Fruit fly (Drosophila melanogaster): Measurements from ENCODE around the gene Pif2.

The Pif2 gene

dm6 chr3R:6504408-6504807 lies 44.4 kb upstream of the Pif2 start (continued):
- TF ChIP-seq pum (GFP tag; optimal IDR thresholded peaks at IDR 0.05), result peak; percentile 2
- TF ChIP-seq CG8924 (tag; optimal IDR thresholded peaks at IDR 0.05), result no peak
- TF ChIP-seq ATbp (GFP tag; optimal IDR thresholded peaks at IDR 0.05), result peak; percentile 59
- TF ChIP-seq dm (GFP tag; optimal IDR thresholded peaks at IDR 0.05), result peak; percentile 9
- TF ChIP-seq jumu (GFP tag; optimal IDR thresholded peaks at IDR 0.05), result peak; percentile 15
- no peak for TF ChIP-seq nerfin-1 (tag; optimal IDR thresholded peaks at IDR 0.05)
- TF ChIP-seq crol (GFP tag; IDR thresholded peaks at IDR 0.05), result no peak
- no peak for TF ChIP-seq CG31365 (tag; optimal IDR thresholded peaks at IDR 0.05)
- TF ChIP-seq CG10431 (GFP tag; optimal IDR thresholded peaks at IDR 0.05), result peak; percentile 16
- TF ChIP-seq CG7963 (GFP tag; IDR thresholded peaks at IDR 0.05; ENCODE audit: partially characterized antibody), result no peak
- TF ChIP-seq CG11085 (GFP tag; IDR thresholded peaks at IDR 0.05), result no peak
- no peak for TF ChIP-seq Bteb2 (GFP tag; optimal IDR thresholded peaks at IDR 0.05)
- no peak for TF ChIP-seq CG12659 (GFP tag; optimal IDR thresholded peaks at IDR 0.05)
- TF ChIP-seq HLH3B (GFP tag; IDR thresholded peaks at IDR 0.05), result no peak
- no peak for TF ChIP-seq Nf-YC (tag; optimal IDR thresholded peaks at IDR 0.05)
- TF ChIP-seq CG6254 (GFP tag; optimal IDR thresholded peaks at IDR 0.05), result peak; percentile 56
- TF ChIP-seq CG8478 (optimal IDR thresholded peaks at IDR 0.05), result no peak
- peak; percentile 17 for TF ChIP-seq scrt (GFP tag; optimal IDR thresholded peaks at IDR 0.05)
- peak; percentile 4 for TF ChIP-seq disco-r (GFP tag; optimal IDR thresholded peaks at IDR 0.05)
- TF ChIP-seq CG30403 (GFP tag; optimal IDR thresholded peaks at IDR 0.05), result no peak
- no peak for TF ChIP-seq ssp (GFP tag; IDR thresholded peaks at IDR 0.05)
- TF ChIP-seq pb (GFP tag; optimal IDR thresholded peaks at IDR 0.05), result no peak
- peak; percentile 40 for TF ChIP-seq HLHmδ (GFP tag; optimal IDR thresholded peaks at IDR 0.05)
- no peak for TF ChIP-seq CG14710 (tag; optimal IDR thresholded peaks at IDR 0.05)
- no peak for TF ChIP-seq CG12391 (tag; optimal IDR thresholded peaks at IDR 0.05)
- TF ChIP-seq Fer2 (tag; optimal IDR thresholded peaks at IDR 0.05), result no peak
- TF ChIP-seq Bgb (GFP tag; IDR thresholded peaks at IDR 0.05; ENCODE audit: partially characterized antibody), result no peak
- TF ChIP-seq CG7839 (tag; optimal IDR thresholded peaks at IDR 0.05), result peak; percentile 42
- no peak for TF ChIP-seq CG17829 (tag; optimal IDR thresholded peaks at IDR 0.05)
- TF ChIP-seq sima (GFP tag; optimal IDR thresholded peaks at IDR 0.05), result no peak
- TF ChIP-seq CG32532 (GFP tag; IDR thresholded peaks at IDR 0.05), result no peak
- no peak for TF ChIP-seq CG17612 (GFP tag; IDR thresholded peaks at IDR 0.05)
- TF ChIP-seq Awh (GFP tag; IDR thresholded peaks at IDR 0.05), result peak; percentile 63; the same call in 1 of the 2 replicates
- peak; percentile 43 for TF ChIP-seq bcd (GFP tag; optimal IDR thresholded peaks at IDR 0.05)
- TF ChIP-seq Opbp (GFP tag; IDR thresholded peaks at IDR 0.05; ENCODE audit: partially characterized antibody), result no peak
- no peak for TF ChIP-seq chn (GFP tag; optimal IDR thresholded peaks at IDR 0.05)
- no peak for TF ChIP-seq z (GFP tag; IDR thresholded peaks at IDR 0.05)
- no peak for TF ChIP-seq gro (GFP tag; optimal IDR thresholded peaks at IDR 0.05)
- no peak for TF ChIP-seq CG7987 (GFP tag; optimal IDR thresholded peaks at IDR 0.05)
- TF ChIP-seq Max (GFP tag; optimal IDR thresholded peaks at IDR 0.05), result no peak
- no peak for TF ChIP-seq en (GFP tag; optimal IDR thresholded peaks at IDR 0.05)
- peak; percentile 28 for TF ChIP-seq CG4707 (GFP tag; optimal IDR thresholded peaks at IDR 0.05)
- TF ChIP-seq unc-4 (GFP tag; IDR thresholded peaks at IDR 0.05; ENCODE audit: partially characterized antibody), result no peak
- no peak for TF ChIP-seq al (GFP tag; IDR thresholded peaks at IDR 0.05)
- TF ChIP-seq CG16779 (GFP tag; IDR thresholded peaks at IDR 0.05), result no peak
- TF ChIP-seq Abd-B (GFP tag; optimal IDR thresholded peaks at IDR 0.05), result no peak
- TF ChIP-seq B-H1 (GFP tag; IDR thresholded peaks at IDR 0.05), result no peak
- no peak for TF ChIP-seq ab (GFP tag; optimal IDR thresholded peaks at IDR 0.05)
- TF ChIP-seq esg (GFP tag; conservative IDR thresholded peaks at IDR 0.05), result no peak
- TF ChIP-seq Ptx1 (GFP tag; IDR thresholded peaks at IDR 0.05), result no peak
- peak; percentile 6 for TF ChIP-seq CG7271 (tag; optimal IDR thresholded peaks at IDR 0.05)

Data from whole organism, embryonic.